Fruit fly (Drosophila melanogaster): Measurements from ENCODE around the gene CG1146.

CG1146 gene

DNA sequence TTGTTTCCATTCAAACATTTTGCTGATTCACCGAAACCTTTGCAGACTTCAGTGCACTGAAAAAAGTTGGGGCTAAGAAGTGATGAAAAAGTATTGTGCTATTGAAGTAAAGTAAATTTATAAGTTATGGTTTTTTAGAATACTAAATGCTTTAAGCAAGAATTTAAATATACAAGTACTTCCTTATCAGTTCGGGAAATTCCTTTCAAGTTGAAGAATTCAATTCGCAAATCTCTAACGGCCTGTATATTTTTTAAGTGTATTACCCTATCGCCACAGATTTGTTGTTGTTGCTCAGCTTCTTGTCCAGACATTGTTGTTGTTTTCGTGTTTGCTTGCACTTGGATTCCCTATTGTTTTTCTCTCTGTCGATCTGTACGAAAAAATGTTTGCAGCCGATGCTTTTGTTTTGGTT is 21.2 kb upstream of the CG1146 start (continued):
- TF ChIP-seq GATAe (GFP tag; conservative IDR thresholded peaks at IDR 0.05), result no peak
- TF ChIP-seq CG15269 (tag; optimal IDR thresholded peaks at IDR 0.05), result peak; percentile 70
- TF ChIP-seq Abd-B (GFP tag; optimal IDR thresholded peaks at IDR 0.05), result peak; percentile 24
- TF ChIP-seq Taf1 (GFP tag; IDR thresholded peaks at IDR 0.05), result no peak
- TF ChIP-seq pfk (GFP tag; optimal IDR thresholded peaks at IDR 0.05), result no peak
- peak; percentile 56 for TF ChIP-seq org-1 (GFP tag; optimal IDR thresholded peaks at IDR 0.05)
- peak; percentile 36 for TF ChIP-seq CG15479 (GFP tag; optimal IDR thresholded peaks at IDR 0.05)
- TF ChIP-seq Chrac-16 (GFP tag; optimal IDR thresholded peaks at IDR 0.05), result peak; percentile 40
- peak; percentile 36 for TF ChIP-seq gro (GFP tag; optimal IDR thresholded peaks at IDR 0.05)
- peak; percentile 68; the same call in 2 of the 3 replicates for TF ChIP-seq CG11695 (GFP tag; IDR thresholded peaks at IDR 0.05)
- no peak for TF ChIP-seq CG3995 (GFP tag; optimal IDR thresholded peaks at IDR 0.05)
- TF ChIP-seq Rfx (GFP tag; IDR thresholded peaks at IDR 0.05), result peak; percentile 73
- TF ChIP-seq CG7987 (GFP tag; optimal IDR thresholded peaks at IDR 0.05), result no peak
- no peak for TF ChIP-seq hbn (GFP tag; IDR thresholded peaks at IDR 0.05; ENCODE audit: partially characterized antibody)
- peak; percentile 9 for TF ChIP-seq ab (GFP tag; optimal IDR thresholded peaks at IDR 0.05)
- no peak for TF ChIP-seq zfh2 (GFP tag; optimal IDR thresholded peaks at IDR 0.05)
- TF ChIP-seq CG8089 (GFP tag; optimal IDR thresholded peaks at IDR 0.05), result peak; percentile 37
- TF ChIP-seq CG31224 (GFP tag; IDR thresholded peaks at IDR 0.05), result peak; percentile 52; the same call in 1 of the 2 replicates
- peak; percentile 42; the same call in 2 of the 3 replicates for TF ChIP-seq Aef1 (GFP tag; IDR thresholded peaks at IDR 0.05)
- TF ChIP-seq CG12236 (GFP tag; optimal IDR thresholded peaks at IDR 0.05), result peak; percentile 44
- TF ChIP-seq bab2 (GFP tag; optimal IDR thresholded peaks at IDR 0.05), result peak; percentile 67
- TF ChIP-seq chn (GFP tag; optimal IDR thresholded peaks at IDR 0.05), result peak; percentile 41
- peak; percentile 36 for TF ChIP-seq sqz (GFP tag; optimal IDR thresholded peaks at IDR 0.05)
- no peak for TF ChIP-seq Lpt (GFP tag; optimal IDR thresholded peaks at IDR 0.05)
- TF ChIP-seq CG18011 (GFP tag; optimal IDR thresholded peaks at IDR 0.05), result no peak
- TF ChIP-seq Poxn (GFP tag; IDR thresholded peaks at IDR 0.05), result no peak
- peak; percentile 77; the same call in 1 of the 2 replicates for TF ChIP-seq Awh (GFP tag; IDR thresholded peaks at IDR 0.05)
- TF ChIP-seq Xrp1 (GFP tag; IDR thresholded peaks at IDR 0.05), result peak; percentile 89
- peak; percentile 43; the same call in 1 of the 2 replicates for TF ChIP-seq Atf6 (GFP tag; IDR thresholded peaks at IDR 0.05)
- peak; percentile 65 for TF ChIP-seq lmd (GFP tag; IDR thresholded peaks at IDR 0.05)
- TF ChIP-seq kay (GFP tag; optimal IDR thresholded peaks at IDR 0.05), result peak; percentile 67
- peak; percentile 12 for TF ChIP-seq CG30020 (tag; optimal IDR thresholded peaks at IDR 0.05)
- TF ChIP-seq dm (GFP tag; optimal IDR thresholded peaks at IDR 0.05), result no peak
- no peak for TF ChIP-seq CG9932 (GFP tag; IDR thresholded peaks at IDR 0.05)
- no peak for TF ChIP-seq wek (GFP tag; optimal IDR thresholded peaks at IDR 0.05)
- peak; percentile 71 for TF ChIP-seq CG14441 (GFP tag; IDR thresholded peaks at IDR 0.05)
- no peak for TF ChIP-seq tup (GFP tag; optimal IDR thresholded peaks at IDR 0.05)
- no peak for TF ChIP-seq CG4707 (GFP tag; optimal IDR thresholded peaks at IDR 0.05)
- no peak for TF ChIP-seq slou (GFP tag; optimal IDR thresholded peaks at IDR 0.05)
- TF ChIP-seq repo (GFP tag; optimal IDR thresholded peaks at IDR 0.05), result peak; percentile 46
- peak; percentile 81 for TF ChIP-seq CG15696 (tag; optimal IDR thresholded peaks at IDR 0.05)
- peak; percentile 59 for TF ChIP-seq CG12744 (GFP tag; optimal IDR thresholded peaks at IDR 0.05)
- TF ChIP-seq pho (GFP tag; optimal IDR thresholded peaks at IDR 0.05), result peak; percentile 41
- TF ChIP-seq bbx (GFP tag; IDR thresholded peaks at IDR 0.05; ENCODE audit: partially characterized antibody), result no peak
- TF ChIP-seq CG6813 (GFP tag; optimal IDR thresholded peaks at IDR 0.05), result peak; percentile 55
- TF ChIP-seq Sin3A (optimal IDR thresholded peaks at IDR 0.05), result no peak
- TF ChIP-seq CG15073 (GFP tag; optimal IDR thresholded peaks at IDR 0.05), result no peak
- TF ChIP-seq CG4360 (GFP tag; IDR thresholded peaks at IDR 0.05), result peak; percentile 87
- TF ChIP-seq CG13624 (GFP tag; optimal IDR thresholded peaks at IDR 0.05), result peak; percentile 56
- TF ChIP-seq CG18262 (tag; optimal IDR thresholded peaks at IDR 0.05), result peak; percentile 90
- peak; percentile 56 for TF ChIP-seq Hmr (GFP tag; optimal IDR thresholded peaks at IDR 0.05)
- 0 out of 3 replicates have a peak, but pooled peaks have one; percentile 19 for TF ChIP-seq CG2199 (GFP tag; IDR thresholded peaks at IDR 0.05)
